Fruit fly (Drosophila melanogaster): ENCODE results near the gene fru.

dm6 chr3R:18491113-18491512 is 54.3 kb downstream of the fru start:
- no peak for TF ChIP-seq CG8478 (optimal IDR thresholded peaks at IDR 0.05)
- no peak for TF ChIP-seq CTCF (optimal IDR thresholded peaks at IDR 0.05)
